Fruit fly (Drosophila melanogaster) whole organism, pupa: ENCODE data around the gene CG34265.

Source experiments
- CG10348 ChIP-seq: fragments of 200-800 bp; sonication (Bioruptor generic); IDR thresholded peaks from 2 replicates; pipeline ENCODE4 v1.3.6; 2022; ENCODE audit warnings: missing biosample characterization, missing genetic modification characterization
- CG13204 ChIP-seq: fragments of 200-800 bp; sonication (Bioruptor generic); optimal IDR thresholded peaks from 2 replicates; lab custom pipeline; 2018; ENCODE audit warnings: missing biosample characterization, mild to moderate bottlenecking, missing genetic modification characterization, moderate library complexity
- CG32121 ChIP-seq: fragments of 200-800 bp; sonication (Bioruptor generic); IDR thresholded peaks from 2 replicates; pipeline ENCODE4 v1.3.6; 2022; ENCODE audit warnings: missing biosample characterization, missing genetic modification characterization
- CG34367 ChIP-seq: fragments of 200-800 bp; sonication (Bioruptor generic); optimal IDR thresholded peaks from 2 replicates; lab custom pipeline; 2018; ENCODE audit warnings: missing biosample characterization, mild to moderate bottlenecking, missing genetic modification characterization
- CG8159 ChIP-seq: fragments of 200-800 bp; sonication (Bioruptor generic); optimal IDR thresholded peaks from 3 replicates; lab custom pipeline; 2018; ENCODE audit warnings: missing biosample characterization, mild to moderate bottlenecking, missing genetic modification characterization, moderate library complexity
- CG8301 ChIP-seq: fragments of 200-800 bp; sonication (Bioruptor generic); optimal IDR thresholded peaks from 2 replicates; lab custom pipeline; 2018; ENCODE audit warnings: missing biosample characterization, mild to moderate bottlenecking, missing genetic modification characterization
- CG9948 ChIP-seq: fragments of 200-800 bp; sonication (Bioruptor generic); optimal IDR thresholded peaks from 2 replicates; lab custom pipeline; 2018; ENCODE audit warnings: missing biosample characterization, mild to moderate bottlenecking, missing genetic modification characterization, moderate library complexity
- D1 ChIP-seq: fragments of 200-800 bp; sonication (Bioruptor generic); optimal IDR thresholded peaks from 2 replicates; lab custom pipeline; 2018; ENCODE audit warnings: missing biosample characterization, mild to moderate bottlenecking, missing genetic modification characterization, moderate library complexity
- Ets98B ChIP-seq: fragments of 200-800 bp; sonication (Bioruptor generic); IDR thresholded peaks from 2 replicates; pipeline ENCODE4 v1.3.6; 2022; ENCODE audit warnings: missing biosample characterization, missing genetic modification characterization
- Pif1A ChIP-seq: fragments of 200-800 bp; sonication (Bioruptor generic); optimal IDR thresholded peaks from 3 replicates; lab custom pipeline; 2016; ENCODE audit warnings: missing biosample characterization, missing genetic modification characterization
- Snoo ChIP-seq: fragments of 200-800 bp; sonication (Bioruptor generic); optimal IDR thresholded peaks from 3 replicates; lab custom pipeline; 2017; ENCODE audit warnings: missing biosample characterization, mild to moderate bottlenecking, missing genetic modification characterization, inconsistent platforms
- rn ChIP-seq: fragments of 200-800 bp; sonication (Bioruptor generic); IDR thresholded peaks from 2 replicates; pipeline ENCODE4 v1.3.6; 2022; ENCODE audit warnings: missing biosample characterization, missing genetic modification characterization

dm6 chr3L:3251659-3252490 lies 16.4 kb upstream of the CG34265 start:
- TF ChIP-seq Ets98B (GFP tag; lab: Robert Waterston, UW): no peak
- TF ChIP-seq D1 (tag; lab: Kevin White, UChicago): no peak
- no peak for TF ChIP-seq CG13204
- no peak for TF ChIP-seq rn (GFP tag; lab: Robert Waterston, UW)
- peak; percentile 0 for TF ChIP-seq CG9948 (tag; lab: Kevin White, UChicago)
- peak; percentile 9 for TF ChIP-seq CG8301
- TF ChIP-seq Snoo (tag; lab: Kevin White, UChicago): no peak
- TF ChIP-seq CG8159 (tag; lab: Kevin White, UChicago): no peak
- TF ChIP-seq Pif1A (GFP tag; lab: Kevin White, UChicago): no peak
- no peak for TF ChIP-seq CG34367
- 0 out of 2 replicates have a peak, but pooled peaks have one; percentile 10 for TF ChIP-seq CG32121 (GFP tag; lab: Robert Waterston, UW)
- TF ChIP-seq CG10348 (GFP tag; lab: Robert Waterston, UW): no peak
